Fruit fly (Drosophila melanogaster): Measurements from ENCODE around the gene Mpi.

Mpi gene

DNA sequence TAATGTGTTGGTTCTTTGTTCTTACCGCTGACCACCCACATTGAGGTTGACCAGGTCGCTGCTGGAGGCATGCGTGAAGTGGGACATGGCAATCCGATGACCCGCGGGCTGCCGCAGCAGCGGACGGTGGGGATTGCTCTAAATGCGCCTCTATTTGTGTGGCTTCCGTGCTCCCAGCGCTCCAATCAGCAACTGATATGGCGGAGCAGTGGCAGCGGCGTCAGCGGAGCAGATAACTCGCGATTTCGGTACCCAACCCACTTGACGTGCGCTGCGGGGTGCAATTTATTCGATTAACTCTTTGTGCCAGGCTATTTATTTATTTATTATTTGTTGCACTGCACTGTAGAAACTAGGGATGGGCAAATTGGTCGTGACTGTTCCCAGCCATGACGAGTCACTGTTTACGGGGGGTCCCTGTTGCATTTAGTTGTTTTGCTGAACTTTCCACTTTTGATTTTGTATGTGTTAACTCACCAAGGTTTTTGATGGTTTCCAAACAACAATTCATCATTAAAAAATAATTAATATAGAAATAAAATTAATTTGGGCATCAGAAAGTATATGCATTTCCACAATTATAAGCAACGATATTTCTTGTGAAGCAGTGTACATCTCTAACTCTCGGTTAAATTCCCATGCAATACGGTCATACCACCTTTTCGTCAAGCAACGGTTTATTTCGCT, 41.4 kb downstream of the Mpi start, which contains the start of the genes CG9467 and CG8526 (continued):
- no peak for TF ChIP-seq Dad (GFP tag; optimal IDR thresholded peaks at IDR 0.05)
- TF ChIP-seq lbe (GFP tag; optimal IDR thresholded peaks at IDR 0.05), result peak; percentile 65
- peak; percentile 80 for TF ChIP-seq Xbp1 (GFP tag; optimal IDR thresholded peaks at IDR 0.05)
- TF ChIP-seq CG6791 (GFP tag; IDR thresholded peaks at IDR 0.05; ENCODE audit: partially characterized antibody), result peak; percentile 63
- TF ChIP-seq gro (GFP tag; optimal IDR thresholded peaks at IDR 0.05), result no peak
- no peak; the same call in 1 of the 2 replicates for TF ChIP-seq tna (GFP tag; IDR thresholded peaks at IDR 0.05; ENCODE audit: partially characterized antibody)
- peak; percentile 51 for TF ChIP-seq HmgZ (tag; optimal IDR thresholded peaks at IDR 0.05)
- TF ChIP-seq CG10267 (tag; optimal IDR thresholded peaks at IDR 0.05), result peak; percentile 70
- no peak for TF ChIP-seq CG5953 (GFP tag; IDR thresholded peaks at IDR 0.05)
- TF ChIP-seq CG10147 (GFP tag; optimal IDR thresholded peaks at IDR 0.05), result peak; percentile 78
- peak; percentile 66 for TF ChIP-seq Lhr (GFP tag; optimal IDR thresholded peaks at IDR 0.05)
- TF ChIP-seq lmd (GFP tag; IDR thresholded peaks at IDR 0.05), result peak; percentile 65
- TF ChIP-seq phol (tag; optimal IDR thresholded peaks at IDR 0.05), result peak; percentile 83
- peak; percentile 55 for TF ChIP-seq twi (tag; optimal IDR thresholded peaks at IDR 0.05)
- peak in 1 of 2 experiments; percentile 15 for TF ChIP-seq crp (GFP tag; optimal IDR thresholded peaks at IDR 0.05)
- no peak for TF ChIP-seq gcm2 (GFP tag; optimal IDR thresholded peaks at IDR 0.05)
- 0 out of 3 replicates have a peak, but pooled peaks have one; percentile 9 for TF ChIP-seq Mrtf (GFP tag; IDR thresholded peaks at IDR 0.05)
- TF ChIP-seq PHDP (tag; optimal IDR thresholded peaks at IDR 0.05), result peak; percentile 50
- TF ChIP-seq HLH54F (GFP tag; optimal IDR thresholded peaks at IDR 0.05), result peak; percentile 30
- peak; percentile 60 for TF ChIP-seq HHEX (GFP tag; optimal IDR thresholded peaks at IDR 0.05)
- peak; percentile 84 for TF ChIP-seq Myb (GFP tag; optimal IDR thresholded peaks at IDR 0.05)
- peak; percentile 76 for TF ChIP-seq tin (GFP tag; optimal IDR thresholded peaks at IDR 0.05)
- no peak for TF ChIP-seq ATbp (GFP tag; optimal IDR thresholded peaks at IDR 0.05)
- peak; percentile 61 for TF ChIP-seq ssp (GFP tag; IDR thresholded peaks at IDR 0.05)
- no peak for TF ChIP-seq Sox102F (GFP tag; optimal IDR thresholded peaks at IDR 0.05)
- TF ChIP-seq CG9817 (tag; optimal IDR thresholded peaks at IDR 0.05), result peak; percentile 83
- peak; percentile 23 for TF ChIP-seq CG1233 (GFP tag; optimal IDR thresholded peaks at IDR 0.05)
- TF ChIP-seq CG17359 (tag; optimal IDR thresholded peaks at IDR 0.05), result peak; percentile 51
- peak; percentile 50; the same call in 1 of the 3 replicates for TF ChIP-seq CG7357 (GFP tag; IDR thresholded peaks at IDR 0.05)
- peak; percentile 79; the same call in 2 of the 4 replicates for TF ChIP-seq chinmo (GFP tag; IDR thresholded peaks at IDR 0.05; ENCODE audit: partially characterized antibody)
- peak; percentile 68; the same call in 1 of the 2 replicates for TF ChIP-seq Rfx (GFP tag; IDR thresholded peaks at IDR 0.05)
- TF ChIP-seq MTF-1 (GFP tag; optimal IDR thresholded peaks at IDR 0.05; ENCODE audit: borderline replicate concordance), result no peak
- TF ChIP-seq MESR4 (GFP tag; optimal IDR thresholded peaks at IDR 0.05), result peak; percentile 86
- peak; percentile 86 for TF ChIP-seq slbo (GFP tag; IDR thresholded peaks at IDR 0.05)
- peak; percentile 69; the same call in 2 of the 3 replicates for TF ChIP-seq CG2889 (GFP tag; IDR thresholded peaks at IDR 0.05)
- TF ChIP-seq Trl (optimal IDR thresholded peaks at IDR 0.05), result no peak
- peak; percentile 28 for TF ChIP-seq Trl (GFP tag; optimal IDR thresholded peaks at IDR 0.05)
- peak; percentile 72 for TF ChIP-seq CG14860 (GFP tag; IDR thresholded peaks at IDR 0.05; ENCODE audit: partially characterized antibody)
- 0 out of 2 replicates have a peak, but pooled peaks have one; percentile 52 for TF ChIP-seq CG11085 (GFP tag; IDR thresholded peaks at IDR 0.05)
- peak; percentile 75 for TF ChIP-seq hbn (GFP tag; IDR thresholded peaks at IDR 0.05; ENCODE audit: partially characterized antibody)
- TF ChIP-seq Usf (GFP tag; optimal IDR thresholded peaks at IDR 0.05), result peak; percentile 49
- peak; percentile 74 for TF ChIP-seq YL-1 (GFP tag; optimal IDR thresholded peaks at IDR 0.05)
- peak; percentile 23; the same call in 1 of the 3 replicates for TF ChIP-seq mld (GFP tag; IDR thresholded peaks at IDR 0.05; ENCODE audit: partially characterized antibody)
- peak; percentile 35 for TF ChIP-seq CG7556 (GFP tag; optimal IDR thresholded peaks at IDR 0.05)
- peak; percentile 60 for TF ChIP-seq CG8290 (GFP tag; optimal IDR thresholded peaks at IDR 0.05)
- no peak for TF ChIP-seq CG8290 (tag; optimal IDR thresholded peaks at IDR 0.05)
- peak; percentile 71 for TF ChIP-seq zfh2 (GFP tag; optimal IDR thresholded peaks at IDR 0.05)
- peak; percentile 50; the same call in 1 of the 3 replicates for TF ChIP-seq CG34422 (GFP tag; IDR thresholded peaks at IDR 0.05)

Measured in whole organism, embryonic.